Fruit fly (Drosophila melanogaster) whole organism, embryonic: ENCODE measurements around the gene Hr96.

ENCODE experiments used
- B-H1 ChIP-seq: fragments of 200-800 bp; sonication (Bioruptor generic); IDR thresholded peaks from 3 replicates; pipeline ENCODE4 v1.3.6; 2022; ENCODE audit warnings: missing biosample characterization, missing genetic modification characterization
- B-H2 ChIP-seq: fragments of 200-800 bp; sonication (Bioruptor generic); optimal IDR thresholded peaks from 2 replicates; lab custom pipeline; 2018; ENCODE audit warnings: missing biosample characterization, mild to moderate bottlenecking, missing genetic modification characterization
- CG1024 ChIP-seq: fragments of 200-800 bp; sonication (Bioruptor generic); IDR thresholded peaks from 2 replicates; pipeline ENCODE4 v1.3.6; 2022; ENCODE audit warnings: missing biosample characterization, missing genetic modification characterization
- CG10267 ChIP-seq: fragments of 200-800 bp; sonication (Bioruptor generic); optimal IDR thresholded peaks from 2 replicates; lab custom pipeline; 2018; ENCODE audit warnings: missing biosample characterization, mild to moderate bottlenecking, missing genetic modification characterization, moderate library complexity
- CG10565 ChIP-seq: fragments of 200-800 bp; sonication (Bioruptor generic); optimal IDR thresholded peaks from 3 replicates; lab custom pipeline; 2016; ENCODE audit warnings: missing biosample characterization, mild to moderate bottlenecking, missing genetic modification characterization
- CG12104 ChIP-seq: fragments of 200-800 bp; sonication (Bioruptor generic); optimal IDR thresholded peaks from 3 replicates; lab custom pipeline; 2016; ENCODE audit warnings: missing biosample characterization, missing genetic modification characterization
- CG12219 ChIP-seq: fragments of 200-800 bp; sonication (Bioruptor generic); optimal IDR thresholded peaks from 3 replicates; lab custom pipeline; 2018; ENCODE audit warnings: missing biosample characterization, mild to moderate bottlenecking, missing genetic modification characterization
- CG13775 ChIP-seq: fragments of 200-800 bp; sonication (Bioruptor generic); optimal IDR thresholded peaks from 3 replicates; lab custom pipeline; 2017; ENCODE audit warnings: missing biosample characterization, mild to moderate bottlenecking, missing genetic modification characterization
- CG14050 ChIP-seq: fragments of 200-800 bp; sonication (Bioruptor generic); IDR thresholded peaks from 3 replicates; pipeline ENCODE4 v1.3.6; 2022; ENCODE audit warnings: missing biosample characterization, missing genetic modification characterization
- CG15514 ChIP-seq: fragments of 200-800 bp; sonication (Bioruptor generic); optimal IDR thresholded peaks from 3 replicates; lab custom pipeline; 2017; ENCODE audit warnings: missing biosample characterization, missing genetic modification characterization, mild to moderate bottlenecking, moderate library complexity, missing genetic modification reagents
- CG1647 ChIP-seq: fragments of 200-800 bp; sonication (Bioruptor generic); optimal IDR thresholded peaks from 3 replicates; lab custom pipeline; 2016; ENCODE audit warnings: missing biosample characterization, missing genetic modification characterization
- CG17912 ChIP-seq: fragments of 200-800 bp; sonication (Bioruptor generic); optimal IDR thresholded peaks from 2 replicates; lab custom pipeline; 2018; ENCODE audit warnings: missing biosample characterization, mild to moderate bottlenecking, missing genetic modification characterization
- CG18619 ChIP-seq: fragments of 200-800 bp; sonication (Bioruptor generic); optimal IDR thresholded peaks from 3 replicates; lab custom pipeline; 2017; ENCODE audit warnings: missing biosample characterization, mild to moderate bottlenecking, missing genetic modification characterization
- CG2120 ChIP-seq: fragments of 200-800 bp; sonication (Bioruptor generic); optimal IDR thresholded peaks from 3 replicates; lab custom pipeline; 2016; ENCODE audit warnings: missing biosample characterization, missing genetic modification characterization
- CG2129 ChIP-seq: fragments of 200-800 bp; sonication (Bioruptor generic); IDR thresholded peaks from 2 replicates; pipeline ENCODE4 v1.3.6; 2022; ENCODE audit warnings: missing biosample characterization, missing genetic modification characterization; ENCODE audit not compliant: partially characterized antibody
- CG30431 ChIP-seq: fragments of 200-800 bp; sonication (Bioruptor generic); optimal IDR thresholded peaks from 2 replicates; lab custom pipeline; 2017; ENCODE audit warnings: missing biosample characterization, missing genetic modification characterization
- CG31365 ChIP-seq: fragments of 200-800 bp; sonication (Bioruptor generic); optimal IDR thresholded peaks from 2 replicates; lab custom pipeline; 2018; ENCODE audit warnings: missing biosample characterization, mild to moderate bottlenecking, missing genetic modification characterization
- CG3838 ChIP-seq: fragments of 200-800 bp; sonication (Bioruptor generic); optimal IDR thresholded peaks from 3 replicates; lab custom pipeline; 2016; ENCODE audit warnings: missing biosample characterization, missing genetic modification characterization
- CG4617 ChIP-seq: fragments of 200-800 bp; sonication (Bioruptor generic); optimal IDR thresholded peaks from 3 replicates; lab custom pipeline; 2016; ENCODE audit warnings: missing biosample characterization, missing genetic modification characterization, borderline replicate concordance
- CG6689 ChIP-seq: fragments of 200-800 bp; sonication (Bioruptor generic); IDR thresholded peaks from 2 replicates; pipeline ENCODE4 v1.3.6; 2022; ENCODE audit warnings: missing biosample characterization, missing genetic modification characterization
- CG7357 ChIP-seq: fragments of 200-800 bp; sonication (Bioruptor generic); IDR thresholded peaks from 3 replicates; pipeline ENCODE4 v1.3.6; 2022; ENCODE audit warnings: missing biosample characterization, missing genetic modification characterization
- CG8359 ChIP-seq: fragments of 200-800 bp; sonication (Bioruptor generic); optimal IDR thresholded peaks from 2 replicates; lab custom pipeline; 2017; ENCODE audit warnings: missing biosample characterization, mild to moderate bottlenecking, missing genetic modification characterization, borderline replicate concordance
- Camta ChIP-seq: fragments of 200-800 bp; sonication (Bioruptor generic); optimal IDR thresholded peaks from 2 replicates; lab custom pipeline; 2016; ENCODE audit warnings: missing biosample characterization, missing genetic modification characterization
- Dip2 ChIP-seq: fragments of 200-800 bp; sonication (Bioruptor generic); IDR thresholded peaks from 2 replicates; pipeline ENCODE4 v1.3.6; 2022; ENCODE audit warnings: missing biosample characterization, missing genetic modification characterization
- Ets65A ChIP-seq: fragments of 200-800 bp; sonication (Bioruptor generic); peaks from one replicate; lab custom pipeline; 2016; ENCODE audit warnings: missing biosample characterization, missing genetic modification characterization
- HmgD ChIP-seq: fragments of 200-800 bp; sonication (Bioruptor generic); optimal IDR thresholded peaks from 3 replicates; lab custom pipeline; 2016; ENCODE audit warnings: missing biosample characterization, missing genetic modification characterization
- Nf-YA ChIP-seq: fragments of 200-800 bp; sonication (Bioruptor generic); IDR thresholded peaks from 2 replicates; pipeline ENCODE4 v1.3.6; 2022; ENCODE audit warnings: missing biosample characterization, missing genetic modification characterization
- PHDP ChIP-seq: fragments of 200-800 bp; sonication (Bioruptor generic); optimal IDR thresholded peaks from 3 replicates; lab custom pipeline; 2018; ENCODE audit warnings: missing biosample characterization, mild to moderate bottlenecking, missing genetic modification characterization, moderate library complexity
- Sry-δ ChIP-seq: fragments of 200-800 bp; sonication (Bioruptor generic); optimal IDR thresholded peaks from 2 replicates; lab custom pipeline; 2016; ENCODE audit warnings: missing biosample characterization, missing genetic modification characterization
- Taf1 ChIP-seq: fragments of 200-800 bp; sonication (Bioruptor generic); IDR thresholded peaks from 2 replicates; pipeline ENCODE4 v1.3.6; 2022; ENCODE audit warnings: missing biosample characterization, missing genetic modification characterization
- Xbp1 ChIP-seq: fragments of 200-800 bp; sonication (Bioruptor generic); optimal IDR thresholded peaks from 3 replicates; lab custom pipeline; 2016; ENCODE audit warnings: missing biosample characterization, mild to moderate bottlenecking, missing genetic modification characterization
- ap ChIP-seq: fragments of 200-800 bp; sonication (Bioruptor generic); IDR thresholded peaks from 2 replicates; pipeline ENCODE4 v1.3.6; 2022; ENCODE audit warnings: missing biosample characterization, missing genetic modification characterization
- ato ChIP-seq: fragments of 200-800 bp; sonication (Bioruptor generic); IDR thresholded peaks from 2 replicates; pipeline ENCODE4 v1.3.6; 2022; ENCODE audit warnings: missing biosample characterization, missing genetic modification characterization; ENCODE audit not compliant: partially characterized antibody
- bigmax ChIP-seq: fragments of 200-800 bp; sonication (Bioruptor generic); optimal IDR thresholded peaks from 2 replicates; lab custom pipeline; 2018; ENCODE audit warnings: missing biosample characterization, mild to moderate bottlenecking, missing genetic modification characterization
- caup ChIP-seq: fragments of 200-800 bp; sonication (Bioruptor generic); optimal IDR thresholded peaks from 3 replicates; lab custom pipeline; 2017; ENCODE audit warnings: missing biosample characterization, mild to moderate bottlenecking, missing genetic modification characterization, moderate library complexity; ENCODE audit not compliant: severe bottlenecking
- ci ChIP-seq: fragments of 200-800 bp; sonication (Bioruptor generic); IDR thresholded peaks from 3 replicates; pipeline ENCODE4 v1.3.6; 2022; ENCODE audit warnings: missing biosample characterization, missing genetic modification characterization
- crol ChIP-seq: fragments of 200-800 bp; sonication (Bioruptor generic); IDR thresholded peaks from 2 replicates; pipeline ENCODE4 v1.3.6; 2022; ENCODE audit warnings: missing biosample characterization, missing genetic modification characterization
- cwo ChIP-seq: fragments of 200-800 bp; sonication (Bioruptor generic); optimal IDR thresholded peaks from 3 replicates; lab custom pipeline; 2017; ENCODE audit warnings: missing biosample characterization, missing genetic modification characterization, mild to moderate bottlenecking, moderate library complexity, missing genetic modification reagents
- dmrt99B ChIP-seq: fragments of 200-800 bp; sonication (Bioruptor generic); optimal IDR thresholded peaks from 2 replicates; lab custom pipeline; 2018; ENCODE audit warnings: missing biosample characterization, mild to moderate bottlenecking, missing genetic modification characterization, moderate library complexity
- exex ChIP-seq: fragments of 200-800 bp; sonication (Bioruptor generic); optimal IDR thresholded peaks from 4 replicates; lab custom pipeline; 2018; ENCODE audit warnings: missing biosample characterization, mild to moderate bottlenecking, missing genetic modification characterization, moderate library complexity
- jumu ChIP-seq: fragments of 200-800 bp; sonication (Bioruptor generic); optimal IDR thresholded peaks from 3 replicates; lab custom pipeline; 2016; ENCODE audit warnings: missing biosample characterization, missing genetic modification characterization
- ken ChIP-seq: fragments of 200-800 bp; sonication (Bioruptor generic); IDR thresholded peaks from 3 replicates; pipeline ENCODE4 v1.3.6; 2022; ENCODE audit warnings: missing biosample characterization, missing genetic modification characterization
- lilli ChIP-seq: fragments of 200-800 bp; sonication (Bioruptor generic); optimal IDR thresholded peaks from 3 replicates; lab custom pipeline; 2016; ENCODE audit warnings: missing biosample characterization, missing genetic modification characterization
- pb ChIP-seq: fragments of 200-800 bp; sonication (Bioruptor generic); optimal IDR thresholded peaks from 3 replicates; lab custom pipeline; 2016; ENCODE audit warnings: missing biosample characterization, missing genetic modification characterization
- repo ChIP-seq: fragments of 200-800 bp; sonication (Bioruptor generic); optimal IDR thresholded peaks from 2 replicates; lab custom pipeline; 2016; ENCODE audit warnings: missing biosample characterization, missing genetic modification characterization
- rib ChIP-seq: fragments of 200-800 bp; sonication (Bioruptor generic); IDR thresholded peaks from 2 replicates; pipeline ENCODE4 v1.3.6; 2022; ENCODE audit warnings: missing biosample characterization, missing genetic modification characterization
- sens ChIP-seq: fragments of 200-800 bp; sonication (Bioruptor generic); peaks from one replicate; lab custom pipeline; 2016; ENCODE audit warnings: missing biosample characterization, missing genetic modification characterization
- stwl ChIP-seq: fragments of 200-800 bp; sonication (Bioruptor generic); optimal IDR thresholded peaks from 3 replicates; lab custom pipeline; 2018; ENCODE audit warnings: missing biosample characterization, mild to moderate bottlenecking, missing genetic modification characterization, moderate library complexity
- toy ChIP-seq: fragments of 200-800 bp; sonication (Bioruptor generic); IDR thresholded peaks from 2 replicates; pipeline ENCODE4 v1.3.6; 2022; ENCODE audit warnings: missing biosample characterization, missing genetic modification characterization
- wdn ChIP-seq: fragments of 200-800 bp; sonication (Bioruptor generic); IDR thresholded peaks from 2 replicates; pipeline ENCODE4 v1.3.6; 2022; ENCODE audit warnings: missing biosample characterization, missing genetic modification characterization

The Hr96 gene

DNA sequence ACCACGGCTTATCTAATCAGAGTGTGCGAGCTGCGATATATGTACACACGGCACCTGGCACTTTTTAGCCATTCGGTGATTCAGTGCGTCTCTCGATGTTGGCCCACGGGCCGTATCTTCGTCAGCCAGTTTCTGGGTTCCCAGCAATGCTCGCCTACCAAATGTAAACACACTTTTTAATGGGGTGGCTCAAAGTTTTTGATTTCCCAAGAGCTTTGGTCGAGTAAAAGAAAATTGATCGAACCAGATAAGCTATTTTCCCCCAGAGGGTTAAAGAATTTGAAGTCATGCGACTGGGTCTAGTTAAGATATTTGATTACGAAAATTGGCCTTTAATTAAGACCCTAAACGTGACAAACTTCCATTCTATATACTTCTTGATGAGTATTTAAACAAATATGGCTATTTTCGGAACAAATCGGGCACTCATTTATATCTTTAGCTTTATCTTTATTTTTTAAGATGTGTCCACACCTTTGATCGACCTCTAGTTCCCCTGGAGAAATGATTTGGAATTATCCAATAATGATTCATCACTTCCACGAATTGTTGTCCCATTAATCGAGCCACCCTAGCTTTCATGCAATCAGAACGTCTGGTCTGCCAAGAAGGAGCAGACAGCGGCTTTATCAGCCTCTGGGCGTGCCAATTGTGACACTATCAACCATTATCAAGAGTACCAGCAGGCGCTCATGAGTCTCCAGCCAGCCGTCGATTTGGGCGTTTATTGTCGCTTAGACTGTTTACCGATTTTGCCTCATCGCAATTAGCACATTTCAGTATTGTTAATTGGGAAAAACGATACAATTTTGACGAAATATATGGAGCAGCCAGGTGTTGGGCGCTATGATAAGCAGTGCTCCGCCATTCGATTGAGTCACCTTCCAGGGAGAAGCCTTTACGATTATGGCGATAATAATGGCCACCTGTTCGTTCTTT lies 2.5 kb downstream of the Hr96 start (continued):
- TF ChIP-seq CG2129 (GFP tag; lab: Robert Waterston, UW) (no peak), jumu (no peak), Sry-δ (no peak), CG7357 (GFP tag; lab: Robert Waterston, UW) (no peak), ap (GFP tag; lab: Robert Waterston, UW) (no peak), CG18619 (GFP tag; lab: Kevin White, UChicago) (peak; percentile 64), CG10267 (no peak), CG6689 (0 out of 2 replicates have a peak, but pooled peaks have one; percentile 28), caup (GFP tag; lab: Kevin White, UChicago) (peak; percentile 16), dmrt99B (no peak), wdn (GFP tag; lab: Robert Waterston, UW) (no peak), CG1024 (GFP tag; lab: Robert Waterston, UW) (no peak), Dip2 (GFP tag; lab: Robert Waterston, UW) (no peak), B-H2 (peak; percentile 29), CG31365 (no peak), ato (GFP tag; lab: Robert Waterston, UW) (no peak), CG1647 (GFP tag; lab: Kevin White, UChicago) (no peak), B-H1 (GFP tag; lab: Robert Waterston, UW) (no peak), CG12104 (peak; percentile 24), toy (no peak), Camta (GFP tag; lab: Kevin White, UChicago) (no peak), bigmax (GFP tag; lab: Kevin White, UChicago) (no peak), Nf-YA (GFP tag; lab: Robert Waterston, UW) (no peak), CG10565 (GFP tag; lab: Kevin White, UChicago) (no peak), stwl (tag; lab: Kevin White, UChicago) (no peak), cwo (GFP tag; lab: Kevin White, UChicago) (peak; percentile 59), CG13775 (GFP tag; lab: Kevin White, UChicago) (peak; percentile 33), CG2120 (peak; percentile 75), CG8359 (no peak), pb (GFP tag; lab: Kevin White, UChicago) (peak; percentile 60), CG17912 (GFP tag; lab: Kevin White, UChicago) (peak; percentile 18), CG3838 (GFP tag; lab: Kevin White, UChicago) (no peak), ci (GFP tag; lab: Robert Waterston, UW) (peak; percentile 40; the same call in 2 of the 3 replicates), Taf1 (GFP tag; lab: Robert Waterston, UW) (no peak), repo (no peak), lilli (GFP tag; lab: Kevin White, UChicago) (peak; percentile 62), exex (tag; lab: Kevin White, UChicago) (peak; percentile 99), CG30431 (GFP tag; lab: Kevin White, UChicago) (no peak), crol (no peak), rib (GFP tag; lab: Robert Waterston, UW) (no peak), CG14050 (GFP tag; lab: Robert Waterston, UW) (no peak), Ets65A (GFP tag; lab: Kevin White, UChicago) (peak; percentile 90), CG15514 (GFP tag; lab: Kevin White, UChicago) (peak; percentile 14), ken (GFP tag; lab: Robert Waterston, UW) (no peak), CG4617 (GFP tag; lab: Kevin White, UChicago) (no peak), CG12219 (GFP tag; lab: Kevin White, UChicago) (no peak), PHDP (tag; lab: Kevin White, UChicago) (peak; percentile 43), sens (GFP tag; lab: Kevin White, UChicago) (peak; percentile 46), Xbp1 (GFP tag; lab: Kevin White, UChicago) (no peak), HmgD (GFP tag; lab: Kevin White, UChicago) (no peak)
